Fruit fly (Drosophila melanogaster): ENCODE measurements around the gene mtgo.
A peak's percentile ranks its signal among the peaks of the same experiment; 100 is the strongest.

mtgo gene

dm6 chr2L:16643961-16644360, 99.1 kb downstream of the mtgo start (continued):
- TF ChIP-seq CG11560 (tag; IDR thresholded peaks at IDR 0.05) (0 out of 3 replicates have a peak, but pooled peaks have one; percentile 29), CG10543 (GFP tag; optimal IDR thresholded peaks at IDR 0.05) (no peak), ap (GFP tag; IDR thresholded peaks at IDR 0.05) (peak; percentile 31; the same call in 1 of the 2 replicates), CG11695 (GFP tag; IDR thresholded peaks at IDR 0.05) (peak; percentile 67; the same call in 2 of the 3 replicates), CG10431 (GFP tag; optimal IDR thresholded peaks at IDR 0.05) (no peak), MTF-1 (GFP tag; optimal IDR thresholded peaks at IDR 0.05; ENCODE audit: borderline replicate concordance) (no peak), Lpt (GFP tag; optimal IDR thresholded peaks at IDR 0.05) (no peak), CG1602 (GFP tag; optimal IDR thresholded peaks at IDR 0.05) (peak; percentile 38), CG6689 (GFP tag; IDR thresholded peaks at IDR 0.05) (peak; percentile 56; the same call in 1 of the 2 replicates), Usf (GFP tag; optimal IDR thresholded peaks at IDR 0.05) (peak; percentile 12), Hand (GFP tag; optimal IDR thresholded peaks at IDR 0.05) (peak; percentile 63), org-1 (GFP tag; optimal IDR thresholded peaks at IDR 0.05) (peak; percentile 28), CG3281 (GFP tag; optimal IDR thresholded peaks at IDR 0.05) (peak; percentile 76), CG3995 (GFP tag; optimal IDR thresholded peaks at IDR 0.05) (peak; percentile 15), CG12391 (tag; optimal IDR thresholded peaks at IDR 0.05) (peak; percentile 76), hb (GFP tag; IDR thresholded peaks at IDR 0.05; ENCODE audit: partially characterized antibody) (no peak), ind (GFP tag; optimal IDR thresholded peaks at IDR 0.05) (peak; percentile 70), CG15269 (tag; optimal IDR thresholded peaks at IDR 0.05) (peak; percentile 77), GATAe (GFP tag; conservative IDR thresholded peaks at IDR 0.05) (no peak), CG32532 (GFP tag; IDR thresholded peaks at IDR 0.05) (peak; percentile 68; the same call in 1 of the 2 replicates), CG5953 (GFP tag; IDR thresholded peaks at IDR 0.05) (no peak), Sox102F (GFP tag; optimal IDR thresholded peaks at IDR 0.05) (peak; percentile 82), CG13624 (GFP tag; optimal IDR thresholded peaks at IDR 0.05) (peak; percentile 38), Atf3 (GFP tag; optimal IDR thresholded peaks at IDR 0.05) (peak; percentile 19), CG2712 (tag; optimal IDR thresholded peaks at IDR 0.05) (peak; percentile 57), Sox100B (GFP tag; optimal IDR thresholded peaks at IDR 0.05) (peak; percentile 53), sc (optimal IDR thresholded peaks at IDR 0.05) (no peak), sc (GFP tag; optimal IDR thresholded peaks at IDR 0.05) (peak; percentile 29), croc (GFP tag; conservative IDR thresholded peaks at IDR 0.05) (peak; percentile 34; the same call in 2 of the 3 replicates), CG17186 (GFP tag; optimal IDR thresholded peaks at IDR 0.05) (no peak), tna (GFP tag; IDR thresholded peaks at IDR 0.05; ENCODE audit: partially characterized antibody) (no peak), corto (GFP tag; optimal IDR thresholded peaks at IDR 0.05) (no peak), Hmx (GFP tag; optimal IDR thresholded peaks at IDR 0.05) (peak; percentile 1), stwl (tag; optimal IDR thresholded peaks at IDR 0.05) (no peak), lmd (GFP tag; IDR thresholded peaks at IDR 0.05) (peak; percentile 67), dpn (GFP tag; optimal IDR thresholded peaks at IDR 0.05) (peak in 1 of 2 experiments; percentile 65), Jarid2 (GFP tag; optimal IDR thresholded peaks at IDR 0.05) (peak; percentile 23), Med (GFP tag) (peak; percentile 87), CG11696 (GFP tag; IDR thresholded peaks at IDR 0.05) (peak; percentile 85), CG13123 (GFP tag; optimal IDR thresholded peaks at IDR 0.05) (no peak), CG4424 (GFP tag; optimal IDR thresholded peaks at IDR 0.05) (peak; percentile 67), Ssrp (tag; optimal IDR thresholded peaks at IDR 0.05) (peak; percentile 41), Scr (GFP tag; IDR thresholded peaks at IDR 0.05; ENCODE audit: partially characterized antibody) (no peak), chn (GFP tag; optimal IDR thresholded peaks at IDR 0.05) (peak; percentile 10), CG10979 (tag; optimal IDR thresholded peaks at IDR 0.05) (peak; percentile 68), B-H1 (GFP tag; IDR thresholded peaks at IDR 0.05) (peak; percentile 59; the same call in 2 of the 3 replicates), YL-1 (GFP tag; optimal IDR thresholded peaks at IDR 0.05) (no peak)

Data from whole organism, embryonic.